Fruit fly (Drosophila melanogaster) whole organism, embryonic: Measurements from ENCODE around the gene CG17803.

Experiments
- CG10147 ChIP-seq: fragments of 200-800 bp; sonication (Bioruptor generic); optimal IDR thresholded peaks from 2 replicates; lab custom pipeline; 2019; ENCODE audit warnings: missing biosample characterization, mild to moderate bottlenecking, missing genetic modification characterization, moderate library complexity
- CG10267 ChIP-seq: fragments of 200-800 bp; sonication (Bioruptor generic); optimal IDR thresholded peaks from 2 replicates; lab custom pipeline; 2018; ENCODE audit warnings: missing biosample characterization, mild to moderate bottlenecking, missing genetic modification characterization, moderate library complexity
- CG10979 ChIP-seq: fragments of 200-800 bp; sonication (Bioruptor generic); optimal IDR thresholded peaks from 2 replicates; lab custom pipeline; 2018; ENCODE audit warnings: missing biosample characterization, mild to moderate bottlenecking, missing genetic modification characterization, moderate library complexity
- CG12071 ChIP-seq: fragments of 200-800 bp; sonication (Bioruptor generic); optimal IDR thresholded peaks from 3 replicates; lab custom pipeline; 2018; ENCODE audit warnings: missing biosample characterization, mild to moderate bottlenecking, missing genetic modification characterization
- CG15514 ChIP-seq: fragments of 200-800 bp; sonication (Bioruptor generic); optimal IDR thresholded peaks from 3 replicates; lab custom pipeline; 2017; ENCODE audit warnings: missing biosample characterization, missing genetic modification characterization, mild to moderate bottlenecking, moderate library complexity, missing genetic modification reagents
- CG16779 ChIP-seq: fragments of 200-800 bp; sonication (Bioruptor generic); IDR thresholded peaks from 2 replicates; pipeline ENCODE4 v1.3.6; 2022; ENCODE audit warnings: missing biosample characterization, missing genetic modification characterization
- CG16863 ChIP-seq: fragments of 200-800 bp; sonication (Bioruptor generic); optimal IDR thresholded peaks from 3 replicates; lab custom pipeline; 2016; ENCODE audit warnings: missing biosample characterization, missing genetic modification characterization
- CG17829 ChIP-seq: fragments of 200-800 bp; optimal IDR thresholded peaks from 2 replicates; lab custom pipeline; 2019; ENCODE audit warnings: missing biosample characterization, mild to moderate bottlenecking, missing genetic modification characterization, moderate library complexity
- CG18262 ChIP-seq: fragments of 200-800 bp; optimal IDR thresholded peaks from 3 replicates; lab custom pipeline; 2019; ENCODE audit warnings: missing biosample characterization, mild to moderate bottlenecking, missing genetic modification characterization, moderate library complexity
- CG18619 ChIP-seq: fragments of 200-800 bp; sonication (Bioruptor generic); optimal IDR thresholded peaks from 3 replicates; lab custom pipeline; 2017; ENCODE audit warnings: missing biosample characterization, mild to moderate bottlenecking, missing genetic modification characterization
- CG2889 ChIP-seq: fragments of 200-800 bp; sonication (Bioruptor generic); IDR thresholded peaks from 3 replicates; pipeline ENCODE4 v1.3.6; 2022; ENCODE audit warnings: missing biosample characterization, missing genetic modification characterization
- CG3163 ChIP-seq: fragments of 200-800 bp; sonication (Bioruptor generic); optimal IDR thresholded peaks from 3 replicates; lab custom pipeline; 2016; ENCODE audit warnings: missing biosample characterization, missing genetic modification characterization
- CG6791 ChIP-seq: fragments of 200-800 bp; sonication (Bioruptor generic); IDR thresholded peaks from 3 replicates; pipeline ENCODE4 v1.3.6; 2022; ENCODE audit warnings: missing biosample characterization, missing genetic modification characterization; ENCODE audit not compliant: partially characterized antibody
- Dbx ChIP-seq: fragments of 200-800 bp; sonication (Bioruptor generic); IDR thresholded peaks from 3 replicates; pipeline ENCODE4 v1.3.6; 2022; ENCODE audit warnings: missing biosample characterization, missing genetic modification characterization
- Dek ChIP-seq: fragments of 200-800 bp; sonication (Bioruptor generic); optimal IDR thresholded peaks from 3 replicates; lab custom pipeline; 2019; ENCODE audit warnings: missing biosample characterization, mild to moderate bottlenecking, missing genetic modification characterization, moderate library complexity
- Dip2 ChIP-seq: fragments of 200-800 bp; sonication (Bioruptor generic); IDR thresholded peaks from 2 replicates; pipeline ENCODE4 v1.3.6; 2022; ENCODE audit warnings: missing biosample characterization, missing genetic modification characterization
- Dref ChIP-seq: fragments of 200-800 bp; sonication (Bioruptor generic); IDR thresholded peaks from 2 replicates; pipeline ENCODE4 v1.3.6; 2022; ENCODE audit warnings: missing biosample characterization, missing genetic modification characterization
- Eip74EF ChIP-seq, 2 experiments: fragments of 200-800 bp in 1 of 2; fragments of >200 bp in 1 of 2; sonication (Bioruptor generic) in 1 of 2; optimal IDR thresholded peaks; 2 replicates each; lab custom pipeline; 2017 to 2019; ENCODE audit warnings: missing biosample characterization in 2 of 2, missing genetic modification characterization in 2 of 2, mild to moderate bottlenecking in 1 of 2, moderate library complexity in 1 of 2
- HmgD ChIP-seq: fragments of 200-800 bp; sonication (Bioruptor generic); optimal IDR thresholded peaks from 3 replicates; lab custom pipeline; 2016; ENCODE audit warnings: missing biosample characterization, missing genetic modification characterization
- Hmx ChIP-seq: fragments of 200-800 bp; sonication (Bioruptor generic); optimal IDR thresholded peaks from 2 replicates; lab custom pipeline; 2016; ENCODE audit warnings: missing biosample characterization, missing genetic modification characterization
- Hr51 ChIP-seq, 2 experiments: fragments of 200-800 bp; sonication (Bioruptor generic); optimal IDR thresholded peaks; 2 replicates in 1 of 2; 3 replicates in 1 of 2; lab custom pipeline; 2016 to 2018; ENCODE audit warnings: missing biosample characterization in 2 of 2, missing genetic modification characterization in 2 of 2, mild to moderate bottlenecking in 1 of 2, moderate library complexity in 1 of 2
- Opbp ChIP-seq: fragments of 200-800 bp; sonication (Bioruptor generic); IDR thresholded peaks from 3 replicates; pipeline ENCODE4 v1.3.6; 2022; ENCODE audit warnings: missing biosample characterization, missing genetic modification characterization; ENCODE audit not compliant: partially characterized antibody
- Poxn ChIP-seq: fragments of 200-800 bp; sonication (Bioruptor generic); IDR thresholded peaks from 2 replicates; pipeline ENCODE4 v1.3.6; 2022; ENCODE audit warnings: missing biosample characterization, missing genetic modification characterization
- ap ChIP-seq: fragments of 200-800 bp; sonication (Bioruptor generic); IDR thresholded peaks from 2 replicates; pipeline ENCODE4 v1.3.6; 2022; ENCODE audit warnings: missing biosample characterization, missing genetic modification characterization
- crol ChIP-seq: fragments of 200-800 bp; sonication (Bioruptor generic); IDR thresholded peaks from 2 replicates; pipeline ENCODE4 v1.3.6; 2022; ENCODE audit warnings: missing biosample characterization, missing genetic modification characterization
- ewg ChIP-seq: fragments of 200-800 bp; sonication (Bioruptor generic); optimal IDR thresholded peaks from 3 replicates; lab custom pipeline; 2017; ENCODE audit warnings: mild to moderate bottlenecking, missing biosample characterization, missing genetic modification reagents, missing genetic modification characterization
- gcm ChIP-seq: fragments of 200-800 bp; sonication (Bioruptor generic); optimal IDR thresholded peaks from 2 replicates; lab custom pipeline; 2019; ENCODE audit warnings: missing biosample characterization, mild to moderate bottlenecking, missing genetic modification characterization, moderate library complexity
- gem ChIP-seq: fragments of 200-800 bp; sonication (Bioruptor generic); optimal IDR thresholded peaks from 2 replicates; lab custom pipeline; 2019; ENCODE audit warnings: missing biosample characterization, mild to moderate bottlenecking, missing genetic modification characterization, moderate library complexity
- luna ChIP-seq: fragments of 200-800 bp; sonication (Bioruptor generic); optimal IDR thresholded peaks from 2 replicates; lab custom pipeline; 2016; ENCODE audit warnings: missing biosample characterization, missing genetic modification characterization
- pan ChIP-seq, 4 experiments: fragments of >200 bp in 3 of 4; fragments of 200-800 bp in 1 of 4; sonication (Bioruptor generic) in 1 of 4; optimal IDR thresholded peaks in 3 of 4; IDR thresholded peaks in 1 of 4; 2 replicates each; pipeline versions ENCODE4 v1.3.6 to Lab custom; 2017 to 2022; ENCODE audit warnings: missing biosample characterization in 2 of 4, missing genetic modification characterization in 2 of 4, mixed read lengths in 1 of 4
- phol ChIP-seq: fragments of 200-800 bp; sonication (Bioruptor generic); optimal IDR thresholded peaks from 3 replicates; lab custom pipeline; 2018; ENCODE audit warnings: missing biosample characterization, mild to moderate bottlenecking, missing genetic modification characterization, moderate library complexity
- prd ChIP-seq, 3 experiments: fragments of >200 bp in 2 of 3; fragments of 200-800 bp in 1 of 3; sonication (Bioruptor generic) in 1 of 3; optimal IDR thresholded peaks in 2 of 3; IDR thresholded peaks in 1 of 3; 2 replicates in 2 of 3; 3 replicates in 1 of 3; pipeline versions ENCODE4 v1.3.6 to Lab custom; 2017 to 2022; ENCODE audit warnings: missing biosample characterization in 1 of 3, missing genetic modification characterization in 1 of 3
- seq ChIP-seq: fragments of 200-800 bp; sonication (Bioruptor generic); IDR thresholded peaks from 2 replicates; pipeline ENCODE4 v1.3.6; 2022; ENCODE audit warnings: missing biosample characterization, missing genetic modification characterization
- sob ChIP-seq: fragments of 200-800 bp; sonication (Bioruptor generic); IDR thresholded peaks from 2 replicates; pipeline ENCODE4 v1.3.6; 2022; ENCODE audit warnings: missing biosample characterization, missing genetic modification characterization
- zfh1 ChIP-seq: fragments of 200-800 bp; sonication (Bioruptor generic); IDR thresholded peaks from 3 replicates; pipeline ENCODE4 v1.3.6; 2022; ENCODE audit warnings: missing biosample characterization, missing genetic modification characterization

The CG17803 gene

dm6 chr3R:17814191-17814923, 13.0 kb upstream of the CG17803 start (continued):
- TF ChIP-seq sob (GFP tag; lab: Robert Waterston, UW) (no peak), HmgD (GFP tag; lab: Kevin White, UChicago) (no peak), CG18262 (peak; percentile 77), CG3163 (GFP tag; lab: Kevin White, UChicago) (no peak), luna (no peak), prd (optimal IDR thresholded peaks at IDR 0.05; lab: Kevin White, UChicago) (no peak), prd (GFP tag; IDR thresholded peaks at IDR 0.05; lab: Robert Waterston, UW) (peak; percentile 25; the same call in 1 of the 3 replicates), Dref (GFP tag; lab: Robert Waterston, UW) (no peak), CG10267 (tag; lab: Kevin White, UChicago) (peak; percentile 41), CG18619 (GFP tag; lab: Kevin White, UChicago) (no peak), CG10979 (tag; lab: Kevin White, UChicago) (peak; percentile 52), CG12071 (no peak), phol (tag; lab: Kevin White, UChicago) (peak; percentile 33), CG17829 (peak; percentile 50), crol (GFP tag; lab: Robert Waterston, UW) (peak; percentile 52), Dip2 (GFP tag; lab: Robert Waterston, UW) (no peak), gem (tag; lab: Kevin White, UChicago) (peak; percentile 53)
- TF ChIP-seq, all 482 proteins: peak for 32

- TF ChIP-seq CG10147 (no peak), Dek (tag; lab: Kevin White, UChicago) (no peak), gcm (GFP tag; lab: Kevin White, UChicago) (no peak), CG2889 (no peak), Dip2 (GFP tag; lab: Robert Waterston, UW) (no peak), Dref (GFP tag; lab: Robert Waterston, UW) (0 out of 2 replicates have a peak, but pooled peaks have one; percentile 10), Eip74EF (GFP tag; optimal IDR thresholded peaks at IDR 0.05; lab: Kevin White, UChicago) (no peak), crol (GFP tag; lab: Robert Waterston, UW) (0 out of 2 replicates have a peak, but pooled peaks have one; percentile 20), ewg (peak; percentile 56), ap (GFP tag; lab: Robert Waterston, UW) (no peak), sob (GFP tag; lab: Robert Waterston, UW) (0 out of 2 replicates have a peak, but pooled peaks have one; percentile 13), Dbx (GFP tag; lab: Robert Waterston, UW) (peak; percentile 20; the same call in 1 of the 3 replicates), CG6791 (GFP tag; lab: Robert Waterston, UW) (peak; percentile 55; the same call in 1 of the 3 replicates), Hr51 (GFP tag; optimal IDR thresholded peaks at IDR 0.05; lab: Kevin White, UChicago) (peak in 1 of 2 experiments; percentile 54), CG16779 (0 out of 2 replicates have a peak, but pooled peaks have one; percentile 5), Hmx (GFP tag; lab: Kevin White, UChicago) (no peak), zfh1 (0 out of 3 replicates have a peak, but pooled peaks have one; percentile 29), pan (optimal IDR thresholded peaks at IDR 0.05; lab: Kevin White, UChicago) (no peak), pan (GFP tag; optimal IDR thresholded peaks at IDR 0.05 in 1 of 2, IDR thresholded peaks at IDR 0.05 in 1 of 2) (no peak), CG15514 (no peak), seq (peak; percentile 21; the same call in 1 of the 2 replicates), Opbp (GFP tag; lab: Robert Waterston, UW) (0 out of 3 replicates have a peak, but pooled peaks have one; percentile 19), Poxn (0 out of 2 replicates have a peak, but pooled peaks have one; percentile 24), CG16863 (GFP tag; lab: Kevin White, UChicago) (no peak)
These were observed 11.2 kb upstream of the CG17803 start for dm6 chr3R:17812477-17812876.
